Fruit fly (Drosophila melanogaster): ENCODE data around the gene CG5515.

- TF ChIP-seq h (optimal IDR thresholded peaks at IDR 0.05): no peak
- no peak for TF ChIP-seq psq (optimal IDR thresholded peaks at IDR 0.05)
- no peak for TF ChIP-seq ttk (optimal IDR thresholded peaks at IDR 0.05)
Observed at dm6 chr3R:24203426-24203825, 14.7 kb upstream of the CG5515 start.

All from Kc167 (cell line).